Worm (Caenorhabditis elegans): ENCODE measurements around the gene C18A3.10.

DNA sequence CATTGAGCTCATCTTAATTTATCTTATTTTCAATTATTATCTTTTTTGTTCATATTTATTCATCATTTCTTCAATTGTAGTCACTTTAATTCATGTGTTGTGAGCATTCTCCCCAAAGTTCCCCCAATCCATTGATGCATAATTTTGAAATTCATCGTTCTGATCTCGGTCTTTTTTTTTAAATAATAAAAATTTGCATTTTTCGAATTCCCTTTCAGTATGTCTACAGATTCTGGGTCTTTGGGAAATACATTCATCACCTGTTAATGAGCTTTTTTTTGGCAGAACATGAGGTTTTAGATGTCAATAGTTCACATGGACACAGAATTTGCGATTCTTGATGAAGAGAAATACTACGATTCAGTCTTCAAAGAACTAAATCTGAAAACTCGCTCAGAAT is 4.2 kb upstream of the C18A3.10 start, which contains the start of gene damt-1:
- TF ChIP-seq unc-62 (GFP tag; optimal IDR thresholded peaks at IDR 0.05) (no peak), elt-3 (tag; optimal IDR thresholded peaks at IDR 0.05) (no peak), fos-1 (tag; optimal IDR thresholded peaks at IDR 0.05) (no peak), ztf-4 (tag; optimal IDR thresholded peaks at IDR 0.05) (no peak), nhr-12 (tag; optimal IDR thresholded peaks at IDR 0.05) (no peak), efl-1 (optimal IDR thresholded peaks at IDR 0.05) (no peak), efl-1 (GFP tag; optimal IDR thresholded peaks at IDR 0.05 in 1 of 2) (no peak), ceh-82 (tag; optimal IDR thresholded peaks at IDR 0.05) (no peak), rnt-1 (tag; optimal IDR thresholded peaks at IDR 0.05) (no peak), nhr-90 (tag; optimal IDR thresholded peaks at IDR 0.05; ENCODE audit: poor library complexity) (no peak), nhr-11 (tag; optimal IDR thresholded peaks at IDR 0.05) (no peak), mdl-1 (tag; optimal IDR thresholded peaks at IDR 0.05) (no peak), snpc-4 (tag; optimal IDR thresholded peaks at IDR 0.05) (no peak), lir-3 (tag; optimal IDR thresholded peaks at IDR 0.05; ENCODE audit: poor library complexity) (no peak)

Measured in whole organism, L1 larva.